Worm (Caenorhabditis elegans) whole organism, late embryonic: ENCODE measurements around the gene btb-2.

ENCODE experiments used
- F13H6.1 ChIP-seq: sonication (generic microtip); optimal IDR thresholded peaks from 2 replicates; lab custom pipeline; 2016; ENCODE audit warnings: missing genetic modification characterization, missing compliant biosample characterization
- K09A11.1 ChIP-seq: sonication (generic microtip); optimal IDR thresholded peaks from 2 replicates; lab custom pipeline; 2017; ENCODE audit warnings: antibody characterized with exemption, mild to moderate bottlenecking, missing genetic modification characterization, missing compliant biosample characterization; ENCODE audit not compliant: insufficient read depth
- T23F11.4 ChIP-seq: fragments of 200-800 bp; sonication (Bioruptor generic); optimal IDR thresholded peaks from 2 replicates; lab custom pipeline; 2018; ENCODE audit warnings: mild to moderate bottlenecking, missing genetic modification characterization, missing compliant biosample characterization
- Y22D7AL.16 ChIP-seq: sonication (generic microtip); optimal IDR thresholded peaks from 2 replicates; lab custom pipeline; 2016; ENCODE audit warnings: missing genetic modification characterization, missing compliant biosample characterization
- ahr-1 ChIP-seq: sonication (generic microtip); optimal IDR thresholded peaks from 2 replicates; lab custom pipeline; 2016; ENCODE audit warnings: missing genetic modification characterization, missing compliant biosample characterization
- ceh-14 ChIP-seq: sonication (generic microtip); optimal IDR thresholded peaks from 2 replicates; lab custom pipeline; 2016; ENCODE audit warnings: missing genotype, missing genetic modification characterization, missing compliant biosample characterization
- ceh-18 ChIP-seq: sonication (generic microtip); optimal IDR thresholded peaks from 2 replicates; lab custom pipeline; 2016; ENCODE audit warnings: missing genetic modification characterization, missing compliant biosample characterization
- ceh-19 ChIP-seq: fragments of 200-800 bp; sonication (Bioruptor generic); optimal IDR thresholded peaks from 2 replicates; lab custom pipeline; 2018; ENCODE audit warnings: mild to moderate bottlenecking, missing genetic modification characterization, missing compliant biosample characterization
- ceh-24 ChIP-seq: sonication (generic microtip); optimal IDR thresholded peaks from 2 replicates; lab custom pipeline; 2016; ENCODE audit warnings: mild to moderate bottlenecking, missing genetic modification characterization, missing compliant biosample characterization
- ceh-31 ChIP-seq: sonication (generic microtip); optimal IDR thresholded peaks from 2 replicates; lab custom pipeline; 2016; ENCODE audit warnings: missing genetic modification characterization, missing compliant biosample characterization
- ceh-48 ChIP-seq: sonication (generic microtip); optimal IDR thresholded peaks from 2 replicates; lab custom pipeline; 2016; ENCODE audit warnings: missing genetic modification characterization, inconsistent platforms, missing compliant biosample characterization
- ceh-6 ChIP-seq: fragments of 200-800 bp; sonication (Bioruptor generic); optimal IDR thresholded peaks from 2 replicates; lab custom pipeline; 2018; ENCODE audit warnings: mild to moderate bottlenecking, missing genetic modification characterization, missing compliant biosample characterization
- ceh-9 ChIP-seq: sonication (generic microtip); optimal IDR thresholded peaks from 2 replicates; lab custom pipeline; 2016; ENCODE audit warnings: mild to moderate bottlenecking, missing genetic modification characterization, inconsistent platforms, missing compliant biosample characterization
- che-1 ChIP-seq: sonication (generic microtip); optimal IDR thresholded peaks from 2 replicates; lab custom pipeline; 2016; ENCODE audit warnings: mild to moderate bottlenecking, missing genetic modification characterization, missing compliant biosample characterization
- dve-1 ChIP-seq: sonication (generic microtip); optimal IDR thresholded peaks from 2 replicates; lab custom pipeline; 2017; ENCODE audit warnings: antibody characterized with exemption, mild to moderate bottlenecking, missing genetic modification characterization, missing compliant biosample characterization
- elt-4 ChIP-seq: sonication (generic microtip); optimal IDR thresholded peaks from 2 replicates; lab custom pipeline; 2016; ENCODE audit warnings: missing genetic modification characterization, missing compliant biosample characterization
- ets-4 ChIP-seq: sonication (generic microtip); optimal IDR thresholded peaks from 2 replicates; lab custom pipeline; 2016; ENCODE audit warnings: missing genetic modification characterization, missing compliant biosample characterization
- eyg-1 ChIP-seq: sonication (generic microtip); optimal IDR thresholded peaks from 2 replicates; lab custom pipeline; 2016; ENCODE audit warnings: missing genotype, missing genetic modification characterization, missing compliant biosample characterization
- hlh-30 ChIP-seq: sonication (generic microtip); optimal IDR thresholded peaks from 2 replicates; lab custom pipeline; 2017; ENCODE audit warnings: antibody characterized with exemption, missing genetic modification characterization, missing compliant biosample characterization; ENCODE audit not compliant: insufficient read depth
- hlh-6 ChIP-seq: sonication (generic microtip); optimal IDR thresholded peaks from 2 replicates; lab custom pipeline; 2016; ENCODE audit warnings: missing genotype, missing genetic modification characterization, missing compliant biosample characterization
- hlh-8 ChIP-seq: sonication (generic microtip); optimal IDR thresholded peaks from 2 replicates; lab custom pipeline; 2016; ENCODE audit warnings: missing genotype, missing genetic modification characterization, missing compliant biosample characterization
- lin-11 ChIP-seq: fragments of 200-800 bp; sonication (Bioruptor generic); optimal IDR thresholded peaks from 2 replicates; lab custom pipeline; 2018; ENCODE audit warnings: mild to moderate bottlenecking, missing genetic modification characterization, missing compliant biosample characterization
- madf-2 ChIP-seq: sonication (generic microtip); optimal IDR thresholded peaks from 2 replicates; lab custom pipeline; 2017; ENCODE audit warnings: missing genetic modification characterization, missing compliant biosample characterization
- nfya-1 ChIP-seq: sonication (generic microtip); optimal IDR thresholded peaks from 2 replicates; lab custom pipeline; 2017; ENCODE audit warnings: missing genetic modification characterization, mild to moderate bottlenecking, missing compliant biosample characterization, antibody characterized with exemption, moderate library complexity
- npax-4 ChIP-seq: sonication (generic microtip); optimal IDR thresholded peaks from 2 replicates; lab custom pipeline; 2016; ENCODE audit warnings: missing genetic modification characterization, missing compliant biosample characterization
- pag-3 ChIP-seq: sonication (generic microtip); optimal IDR thresholded peaks from 2 replicates; lab custom pipeline; 2016; ENCODE audit warnings: missing compliant biosample characterization, missing genetic modification characterization, borderline replicate concordance
- pat-9 ChIP-seq: fragments of 200-800 bp; sonication (Bioruptor generic); optimal IDR thresholded peaks from 2 replicates; lab custom pipeline; 2018; ENCODE audit warnings: mild to moderate bottlenecking, missing genetic modification characterization, moderate library complexity, missing compliant biosample characterization
- pqm-1 ChIP-seq: sonication (generic microtip); optimal IDR thresholded peaks from 2 replicates; lab custom pipeline; 2016; ENCODE audit warnings: missing genetic modification characterization, missing compliant biosample characterization
- pros-1 ChIP-seq: fragments of 150-350 bp; optimal IDR thresholded peaks from 2 replicates; lab custom pipeline; 2014; ENCODE audit warnings: missing biosample characterization, missing genetic modification reagents, missing genetic modification characterization
- ref-2 ChIP-seq: sonication (generic microtip); optimal IDR thresholded peaks from 2 replicates; lab custom pipeline; 2016; ENCODE audit warnings: missing genetic modification characterization, missing compliant biosample characterization
- rnt-1 ChIP-seq: sonication (generic microtip); optimal IDR thresholded peaks from 2 replicates; lab custom pipeline; 2016; ENCODE audit warnings: missing genetic modification characterization, missing compliant biosample characterization
- sdc-2 ChIP-seq: sonication (generic microtip); optimal IDR thresholded peaks from 2 replicates; lab custom pipeline; 2016; ENCODE audit warnings: missing genotype, missing genetic modification characterization, missing compliant biosample characterization
- tbx-2 ChIP-seq: sonication (generic microtip); optimal IDR thresholded peaks from 2 replicates; lab custom pipeline; 2016; ENCODE audit warnings: missing genetic modification characterization, missing compliant biosample characterization
- tbx-7 ChIP-seq: sonication (generic microtip); optimal IDR thresholded peaks from 2 replicates; lab custom pipeline; 2016; ENCODE audit warnings: missing genotype, missing genetic modification characterization, missing compliant biosample characterization
- ttx-3 ChIP-seq: sonication (generic microtip); optimal IDR thresholded peaks from 2 replicates; lab custom pipeline; 2016; ENCODE audit warnings: missing genetic modification reagents, missing genetic modification characterization, missing compliant biosample characterization
- zip-5 ChIP-seq: sonication (generic microtip); optimal IDR thresholded peaks from 2 replicates; lab custom pipeline; 2016; ENCODE audit warnings: missing genetic modification characterization, missing compliant biosample characterization
- ztf-16 ChIP-seq: sonication (generic microtip); optimal IDR thresholded peaks from 2 replicates; lab custom pipeline; 2017; ENCODE audit warnings: missing genetic modification characterization, missing compliant biosample characterization

The btb-2 gene

DNA sequence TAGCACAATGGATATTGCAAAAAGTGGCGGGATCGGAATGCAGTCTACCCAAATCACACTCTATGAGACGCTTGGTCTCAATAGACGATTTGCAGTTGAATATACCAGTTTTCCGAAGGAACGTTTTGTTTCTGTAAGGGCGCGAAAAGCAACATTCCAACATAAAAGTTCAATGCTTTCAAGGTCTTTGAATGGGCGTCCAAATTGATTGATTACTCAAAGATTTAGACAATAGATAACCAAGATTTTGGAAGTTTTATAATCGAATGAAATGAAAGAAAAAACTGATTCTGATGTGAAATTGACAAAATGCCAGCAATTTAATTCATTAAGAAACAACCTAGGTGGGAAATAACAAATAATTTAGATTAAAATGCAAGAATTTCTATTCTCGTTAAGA is 17.4 kb downstream of the btb-2 start:
- no peak for TF ChIP-seq hlh-6 (tag; lab: Kevin White, UChicago)
- no peak for TF ChIP-seq Y22D7AL.16 (tag; lab: Kevin White, UChicago)
- TF ChIP-seq sdc-2: no peak
- no peak for TF ChIP-seq tbx-7 (tag; lab: Kevin White, UChicago)
- no peak for TF ChIP-seq ztf-16 (tag; lab: Kevin White, UChicago)
- no peak for TF ChIP-seq madf-2 (tag; lab: Kevin White, UChicago)
- TF ChIP-seq ceh-6 (GFP tag; lab: Kevin White, UChicago): no peak
- no peak for TF ChIP-seq eyg-1
- no peak for TF ChIP-seq rnt-1
- no peak for TF ChIP-seq ttx-3 (tag; lab: Kevin White, UChicago)
- TF ChIP-seq ceh-24: no peak
- TF ChIP-seq ahr-1 (tag; lab: Kevin White, UChicago): no peak
- no peak for TF ChIP-seq ceh-31 (tag; lab: Kevin White, UChicago)
- no peak for TF ChIP-seq hlh-8
- no peak for TF ChIP-seq pag-3 (tag; lab: Kevin White, UChicago)
- no peak for TF ChIP-seq tbx-2 (tag; lab: Kevin White, UChicago)
- TF ChIP-seq K09A11.1 (tag; lab: Kevin White, UChicago): no peak
- no peak for TF ChIP-seq F13H6.1 (tag; lab: Kevin White, UChicago)

- TF ChIP-seq ref-2 (tag; lab: Kevin White, UChicago): no peak
- no peak for TF ChIP-seq dve-1
- TF ChIP-seq ceh-14 (tag; lab: Kevin White, UChicago): no peak
- TF ChIP-seq ceh-9 (tag; lab: Kevin White, UChicago): no peak
- no peak for TF ChIP-seq lin-11 (tag; lab: Kevin White, UChicago)
- TF ChIP-seq nfya-1 (tag; lab: Kevin White, UChicago): no peak
- TF ChIP-seq madf-2 (tag; lab: Kevin White, UChicago): no peak
- TF ChIP-seq pat-9 (tag; lab: Kevin White, UChicago): no peak
- TF ChIP-seq hlh-6 (tag; lab: Kevin White, UChicago): no peak
- TF ChIP-seq pqm-1 (tag; lab: Kevin White, UChicago): no peak
- no peak for TF ChIP-seq hlh-30 (tag; lab: Kevin White, UChicago)
- TF ChIP-seq hlh-8: no peak
- TF ChIP-seq T23F11.4 (GFP tag; lab: Kevin White, UChicago): no peak
- TF ChIP-seq zip-5 (tag; lab: Kevin White, UChicago): no peak
- no peak for TF ChIP-seq che-1
- no peak for TF ChIP-seq pros-1 (tag; lab: Kevin White, UChicago)
- TF ChIP-seq npax-4 (tag; lab: Kevin White, UChicago): no peak
- TF ChIP-seq elt-4 (tag; lab: Kevin White, UChicago): no peak
Observed at ce11 chrII:6422812-6423211, 21.1 kb downstream of the btb-2 start, which contains the start of gene K03H9.3. K03H9.3 (plus strand) TSS chrII:6423112.

ce11 chrII:6425993-6426392 is 24.2 kb downstream of the btb-2 start, which contains the start of gene col-75:
col-75 (plus strand) TSS chrII:6426293.
- TF ChIP-seq eyg-1: no peak
- no peak for TF ChIP-seq ahr-1 (tag; lab: Kevin White, UChicago)
- TF ChIP-seq tbx-7 (tag; lab: Kevin White, UChicago): no peak
- TF ChIP-seq ceh-19 (GFP tag; lab: Kevin White, UChicago): no peak
- TF ChIP-seq ceh-48 (tag; lab: Kevin White, UChicago): no peak
- TF ChIP-seq ets-4 (tag; lab: Kevin White, UChicago): no peak
- no peak for TF ChIP-seq nfya-1 (tag; lab: Kevin White, UChicago)
- TF ChIP-seq K09A11.1 (tag; lab: Kevin White, UChicago): no peak
- TF ChIP-seq ceh-18 (tag; lab: Kevin White, UChicago): no peak
- no peak for TF ChIP-seq Y22D7AL.16 (tag; lab: Kevin White, UChicago)
- no peak for TF ChIP-seq pros-1 (tag; lab: Kevin White, UChicago)
- TF ChIP-seq hlh-6 (tag; lab: Kevin White, UChicago): no peak
